Worm (Caenorhabditis elegans) whole organism, early embryonic: ENCODE measurements around the gene nspg-7.1.
"Not testable (repeated sequence)": the region's sequence is repeated elsewhere in the genome, so short reads cannot be mapped to it uniquely, and the experiment has no call there.

Experiments
- B0310.2 ChIP-seq: sonication (generic microtip); optimal IDR thresholded peaks from 2 replicates; lab custom pipeline; 2016; ENCODE audit warnings: mild to moderate bottlenecking, missing genetic modification characterization, missing compliant biosample characterization
- F13C5.2 ChIP-seq: sonication (generic microtip); optimal IDR thresholded peaks from 2 replicates; lab custom pipeline; 2017; ENCODE audit warnings: mild to moderate bottlenecking, missing genetic modification characterization, inconsistent platforms, missing compliant biosample characterization
- aly-1 ChIP-seq: sonication (generic microtip); optimal IDR thresholded peaks from 2 replicates; lab custom pipeline; 2016; ENCODE audit warnings: missing genetic modification characterization, missing compliant biosample characterization
- ama-1 ChIP-seq: fragments of 150-350 bp; optimal IDR thresholded peaks from 2 replicates; lab custom pipeline; 2014
- ceh-13 ChIP-seq: fragments of 200-800 bp; sonication (Bioruptor generic); optimal IDR thresholded peaks from 2 replicates; lab custom pipeline; 2018; ENCODE audit warnings: mild to moderate bottlenecking, missing genetic modification characterization, missing compliant biosample characterization
- ceh-36 ChIP-seq: sonication (generic microtip); optimal IDR thresholded peaks from 2 replicates; lab custom pipeline; 2016; ENCODE audit warnings: missing genetic modification characterization, inconsistent platforms, missing compliant biosample characterization
- ets-7 ChIP-seq: sonication (generic microtip); optimal IDR thresholded peaks from 2 replicates; lab custom pipeline; 2016; ENCODE audit warnings: missing genotype, missing genetic modification characterization, missing compliant biosample characterization
- flt-1 ChIP-seq: fragments of 200-800 bp; sonication (Bioruptor generic); IDR thresholded peaks from 2 replicates; pipeline ENCODE4 v1.3.6; 2022; ENCODE audit warnings: missing genetic modification characterization, missing compliant biosample characterization
- hmbx-1 ChIP-seq: sonication (generic microtip); optimal IDR thresholded peaks from 2 replicates; lab custom pipeline; 2016; ENCODE audit warnings: mild to moderate bottlenecking, missing genetic modification characterization, missing compliant biosample characterization
- hmg-4 ChIP-seq: fragments of 200-800 bp; sonication (Bioruptor generic); optimal IDR thresholded peaks from 2 replicates; lab custom pipeline; 2018; ENCODE audit warnings: mild to moderate bottlenecking, missing genetic modification characterization, missing compliant biosample characterization
- hnd-1 ChIP-seq: sonication (generic microtip); optimal IDR thresholded peaks from 2 replicates; lab custom pipeline; 2016; ENCODE audit warnings: missing genetic modification characterization, missing compliant biosample characterization
- pes-1 ChIP-seq: fragments of 200-800 bp; sonication (Bioruptor generic); IDR thresholded peaks from 2 replicates; pipeline ENCODE4 v1.3.6; 2022; ENCODE audit warnings: missing genetic modification reagents, missing genetic modification characterization, missing compliant biosample characterization
- scrt-1 ChIP-seq: fragments of 200-800 bp; sonication (Bioruptor generic); IDR thresholded peaks from 2 replicates; pipeline ENCODE4 v1.3.6; 2022; ENCODE audit warnings: missing genetic modification characterization, missing compliant biosample characterization
- sea-1 ChIP-seq: fragments of 200-800 bp; sonication (Bioruptor generic); conservative IDR thresholded peaks from 2 replicates; pipeline ENCODE4 v1.3.6; 2022; ENCODE audit warnings: missing genetic modification characterization, missing compliant biosample characterization
- tbx-11 ChIP-seq: fragments of 200-800 bp; sonication (Bioruptor generic); IDR thresholded peaks from 2 replicates; pipeline ENCODE4 v1.3.6; 2022; ENCODE audit warnings: missing genetic modification characterization, missing compliant biosample characterization
- tbx-37 ChIP-seq: fragments of 200-800 bp; sonication (Bioruptor generic); conservative IDR thresholded peaks from 2 replicates; pipeline ENCODE4 v1.3.6; 2022; ENCODE audit warnings: missing genetic modification reagents, missing genetic modification characterization, missing compliant biosample characterization
- tra-4 ChIP-seq: sonication (generic microtip); optimal IDR thresholded peaks from 2 replicates; lab custom pipeline; 2017; ENCODE audit warnings: missing genetic modification characterization, missing compliant biosample characterization

Gene nspg-7.1

ce11 chrIV:9310935-9311566 is 19.6 kb downstream of the nspg-7.1 start:
- TF ChIP-seq scrt-1 (GFP tag; lab: Robert Waterston, UW) (no peak), pes-1 (GFP tag; lab: Robert Waterston, UW) (no peak), tbx-11 (GFP tag; lab: Robert Waterston, UW) (no peak), ceh-36 (tag; lab: Kevin White, UChicago) (no peak), hmbx-1 (tag; lab: Kevin White, UChicago) (no peak), ets-7 (tag; lab: Kevin White, UChicago) (no peak), tra-4 (tag; lab: Kevin White, UChicago) (no peak)

- TF ChIP-seq pes-1 (GFP tag; lab: Robert Waterston, UW): no peak
- no peak for TF ChIP-seq tra-4 (tag; lab: Kevin White, UChicago)
- TF ChIP-seq ets-7 (tag; lab: Kevin White, UChicago): no peak
- TF ChIP-seq sea-1 (GFP tag; lab: Robert Waterston, UW): no peak
- TF ChIP-seq B0310.2 (tag; lab: Kevin White, UChicago): no peak
- no peak for TF ChIP-seq ceh-36 (tag; lab: Kevin White, UChicago)
- no peak for TF ChIP-seq hmg-4
- TF ChIP-seq hmbx-1 (tag; lab: Kevin White, UChicago): no peak
- no peak for TF ChIP-seq aly-1 (tag; lab: Kevin White, UChicago)
- no peak for TF ChIP-seq scrt-1 (GFP tag; lab: Robert Waterston, UW)
- no peak for TF ChIP-seq tbx-11 (GFP tag; lab: Robert Waterston, UW)
- TF ChIP-seq flt-1 (GFP tag; lab: Robert Waterston, UW): no peak
These were observed 21.7 kb downstream of the nspg-7.1 start, which contains the start of gene F49C12.6 for ce11 chrIV:9308975-9309374. Gene F49C12.6, minus strand, starts transcription at chrIV:9309075.

- no peak for TF ChIP-seq hnd-1 (tag; lab: Kevin White, UChicago)
- no peak for TF ChIP-seq flt-1 (GFP tag; lab: Robert Waterston, UW)
- TF ChIP-seq hmbx-1 (tag; lab: Kevin White, UChicago): no peak
- no peak for TF ChIP-seq tbx-37 (GFP tag; lab: Robert Waterston, UW)
- TF ChIP-seq F13C5.2 (tag; lab: Kevin White, UChicago): no peak
These were observed 26.0 kb downstream of the nspg-7.1 start, which contains the start of gene F49C12.5 for ce11 chrIV:9304617-9305016. Gene F49C12.5, plus strand, starts transcription at chrIV:9304917.

- no peak for TF ChIP-seq flt-1 (GFP tag; lab: Robert Waterston, UW)
- no peak for TF ChIP-seq tbx-11 (GFP tag; lab: Robert Waterston, UW)
- TF ChIP-seq hnd-1 (tag; lab: Kevin White, UChicago): no peak
- no peak for TF ChIP-seq pes-1 (GFP tag; lab: Robert Waterston, UW)
These were observed 26.7 kb downstream of the nspg-7.1 start, which contains the start of gene F49C12.4 for ce11 chrIV:9303994-9304393. Gene F49C12.4, minus strand, starts transcription at chrIV:9304094.

- TF ChIP-seq ceh-36 (tag; lab: Kevin White, UChicago) (no peak), flt-1 (GFP tag; lab: Robert Waterston, UW) (no peak), ama-1 (lab: Kevin White, UChicago) (no peak), aly-1 (tag; lab: Kevin White, UChicago) (no peak), tbx-11 (GFP tag; lab: Robert Waterston, UW) (no peak), hnd-1 (tag; lab: Kevin White, UChicago) (no peak)
These were observed 30.5 kb downstream of the nspg-7.1 start, which contains the start of gene F49C12.3 for ce11 chrIV:9300127-9300526. Gene F49C12.3, plus strand, starts transcription at chrIV:9300427.

- TF ChIP-seq tbx-37 (GFP tag; lab: Robert Waterston, UW): no peak
These were observed 31.5 kb downstream of the nspg-7.1 start, which contains the start of gene F49C12.2 for ce11 chrIV:9299145-9299544. Gene F49C12.2, minus strand, starts transcription at chrIV:9299245.

ce11 chrIV:9296285-9296684 is 34.4 kb downstream of the nspg-7.1 start, which contains the start of gene F49C12.1:
Gene F49C12.1, minus strand, starts transcription at chrIV:9296354.
- TF ChIP-seq ama-1 (lab: Kevin White, UChicago) (no peak), tra-4 (tag; lab: Kevin White, UChicago) (no peak), hmbx-1 (tag; lab: Kevin White, UChicago) (no peak)

ce11 chrIV:9293825-9294224 is 36.8 kb downstream of the nspg-7.1 start, which contains the start of gene nhr-264:
Gene nhr-264, minus strand, starts transcription at chrIV:9293925.
- not testable (repeated sequence) for TF ChIP-seq hnd-1 (tag; lab: Kevin White, UChicago); tra-4 (tag; lab: Kevin White, UChicago); tbx-11 (GFP tag; lab: Robert Waterston, UW)

- TF ChIP-seq flt-1 (GFP tag; lab: Robert Waterston, UW) (no peak), pes-1 (GFP tag; lab: Robert Waterston, UW) (no peak), ceh-13 (GFP tag; lab: Kevin White, UChicago) (no peak), F13C5.2 (tag; lab: Kevin White, UChicago) (no peak), hnd-1 (tag; lab: Kevin White, UChicago) (no peak), B0310.2 (tag; lab: Kevin White, UChicago) (no peak), ama-1 (lab: Kevin White, UChicago) (no peak), scrt-1 (GFP tag; lab: Robert Waterston, UW) (no peak), ets-7 (tag; lab: Kevin White, UChicago) (no peak), tra-4 (tag; lab: Kevin White, UChicago) (no peak)
These were observed 41.0 kb downstream of the nspg-7.1 start for ce11 chrIV:9289635-9290034.
